Worm (Caenorhabditis elegans) whole organism, midembryonic: ENCODE data around the gene tofu-7.

Source experiments
- cog-1 ChIP-seq: sonication (generic microtip); optimal IDR thresholded peaks from 2 replicates; lab custom pipeline; 2016; ENCODE audit warnings: missing genetic modification characterization, missing compliant biosample characterization
- flt-1 ChIP-seq: fragments of 200-800 bp; sonication (Bioruptor generic); IDR thresholded peaks from 2 replicates; pipeline ENCODE4 v1.3.6; 2022; ENCODE audit warnings: missing genetic modification characterization, missing compliant biosample characterization
- med-1 ChIP-seq: sonication (generic microtip); optimal IDR thresholded peaks from 2 replicates; lab custom pipeline; 2017; ENCODE audit warnings: missing genetic modification characterization, mild to moderate bottlenecking, missing compliant biosample characterization, antibody characterized with exemption, missing genetic modification reagents; ENCODE audit not compliant: insufficient read depth
- ref-1 ChIP-seq: fragments of 200-800 bp; sonication (Bioruptor generic); conservative IDR thresholded peaks from 2 replicates; pipeline ENCODE4 v1.3.6; 2022; ENCODE audit warnings: missing genetic modification reagents, missing genetic modification characterization, missing compliant biosample characterization
- tab-1 ChIP-seq: fragments of 200-800 bp; sonication (Bioruptor generic); IDR thresholded peaks from 2 replicates; pipeline ENCODE4 v1.3.6; 2022; ENCODE audit warnings: missing genetic modification characterization, missing compliant biosample characterization
- ztf-23 ChIP-seq: fragments of 200-800 bp; sonication (Bioruptor generic); IDR thresholded peaks from 2 replicates; pipeline ENCODE4 v1.3.6; 2022; ENCODE audit warnings: missing genetic modification reagents, missing genetic modification characterization, missing compliant biosample characterization

- TF ChIP-seq flt-1 (GFP tag; lab: Robert Waterston, UW) (no peak), tab-1 (GFP tag; lab: Robert Waterston, UW) (no peak), cog-1 (tag; lab: Kevin White, UChicago) (no peak), ref-1 (no peak), ztf-23 (GFP tag; lab: Robert Waterston, UW) (no peak), med-1 (GFP tag; lab: Kevin White, UChicago) (no peak)
These were observed 28.6 kb downstream of the tofu-7 start, which contains the start of gene R01H2.2 for ce11 chrIII:7056241-7056640.
